Fruit fly (Drosophila melanogaster) whole organism, embryonic: ENCODE data around the gene Sb.

Experiments used
- Ada2b ChIP-seq: fragments of 200-800 bp; sonication (Bioruptor generic); IDR thresholded peaks from 2 replicates; pipeline ENCODE4 v1.3.6; 2022; ENCODE audit warnings: missing biosample characterization, missing genetic modification characterization
- Asciz ChIP-seq: fragments of 200-800 bp; sonication (Bioruptor generic); optimal IDR thresholded peaks from 2 replicates; lab custom pipeline; 2017; ENCODE audit warnings: missing biosample characterization, mild to moderate bottlenecking, missing genetic modification characterization, missing genetic modification reagents
- B-H1 ChIP-seq: fragments of 200-800 bp; sonication (Bioruptor generic); IDR thresholded peaks from 3 replicates; pipeline ENCODE4 v1.3.6; 2022; ENCODE audit warnings: missing biosample characterization, missing genetic modification characterization
- CG10147 ChIP-seq: fragments of 200-800 bp; sonication (Bioruptor generic); optimal IDR thresholded peaks from 2 replicates; lab custom pipeline; 2019; ENCODE audit warnings: missing biosample characterization, mild to moderate bottlenecking, missing genetic modification characterization, moderate library complexity
- CG1024 ChIP-seq: fragments of 200-800 bp; sonication (Bioruptor generic); IDR thresholded peaks from 2 replicates; pipeline ENCODE4 v1.3.6; 2022; ENCODE audit warnings: missing biosample characterization, missing genetic modification characterization
- CG10543 ChIP-seq: fragments of 200-800 bp; sonication (Bioruptor generic); optimal IDR thresholded peaks from 3 replicates; lab custom pipeline; 2017; ENCODE audit warnings: missing biosample characterization, mild to moderate bottlenecking, missing genetic modification characterization, moderate library complexity
- CG11504 ChIP-seq: fragments of 200-800 bp; sonication (Bioruptor generic); optimal IDR thresholded peaks from 3 replicates; lab custom pipeline; 2019; ENCODE audit warnings: missing biosample characterization, mild to moderate bottlenecking, missing genetic modification characterization, moderate library complexity
- CG11696 ChIP-seq: fragments of 200-800 bp; sonication (Bioruptor generic); IDR thresholded peaks from 2 replicates; pipeline ENCODE4 v1.3.6; 2022; ENCODE audit warnings: missing biosample characterization, missing genetic modification characterization
- CG12155 ChIP-seq: fragments of 200-800 bp; sonication (Bioruptor generic); optimal IDR thresholded peaks from 3 replicates; lab custom pipeline; 2016; ENCODE audit warnings: missing biosample characterization, missing genetic modification characterization
- CG12744 ChIP-seq: fragments of 200-800 bp; sonication (Bioruptor generic); optimal IDR thresholded peaks from 2 replicates; lab custom pipeline; 2016; ENCODE audit warnings: missing biosample characterization, missing genetic modification characterization
- CG17328 ChIP-seq: fragments of 200-800 bp; sonication (Bioruptor generic); IDR thresholded peaks from 2 replicates; pipeline ENCODE4 v1.3.6; 2022; ENCODE audit warnings: missing biosample characterization, missing genetic modification characterization
- CG17829 ChIP-seq: fragments of 200-800 bp; optimal IDR thresholded peaks from 2 replicates; lab custom pipeline; 2019; ENCODE audit warnings: missing biosample characterization, mild to moderate bottlenecking, missing genetic modification characterization, moderate library complexity
- CG18599 ChIP-seq: fragments of 200-800 bp; sonication (Bioruptor generic); optimal IDR thresholded peaks from 3 replicates; lab custom pipeline; 2017; ENCODE audit warnings: missing biosample characterization, missing genetic modification characterization, mild to moderate bottlenecking, moderate library complexity, missing genetic modification reagents
- CG2678 ChIP-seq: fragments of 200-800 bp; sonication (Bioruptor generic); optimal IDR thresholded peaks from 3 replicates; lab custom pipeline; 2019; ENCODE audit warnings: missing biosample characterization, mild to moderate bottlenecking, missing genetic modification characterization, moderate library complexity
- CG3065 ChIP-seq: fragments of 200-800 bp; sonication (Bioruptor generic); optimal IDR thresholded peaks from 2 replicates; lab custom pipeline; 2016; ENCODE audit warnings: missing biosample characterization, missing genetic modification characterization
- CG34224 ChIP-seq: fragments of 200-800 bp; sonication (Bioruptor generic); IDR thresholded peaks from 3 replicates; pipeline ENCODE4 v1.3.6; 2022; ENCODE audit warnings: missing biosample characterization, missing genetic modification characterization; ENCODE audit not compliant: partially characterized antibody
- CG6254 ChIP-seq: fragments of 200-800 bp; sonication (Bioruptor generic); optimal IDR thresholded peaks from 3 replicates; lab custom pipeline; 2017; ENCODE audit warnings: mild to moderate bottlenecking, missing biosample characterization, missing genetic modification reagents, missing genetic modification characterization
- CG6654 ChIP-seq: fragments of 200-800 bp; sonication (Bioruptor generic); optimal IDR thresholded peaks from 2 replicates; lab custom pipeline; 2017; ENCODE audit warnings: missing biosample characterization, mild to moderate bottlenecking, missing genetic modification characterization
- CG6813 ChIP-seq: fragments of 200-800 bp; sonication (Bioruptor generic); optimal IDR thresholded peaks from 2 replicates; lab custom pipeline; 2017; ENCODE audit warnings: missing biosample characterization, missing genetic modification characterization, mild to moderate bottlenecking, moderate library complexity, missing genetic modification reagents
- CG7928 ChIP-seq: fragments of 200-800 bp; sonication (Bioruptor generic); optimal IDR thresholded peaks from 2 replicates; lab custom pipeline; 2017; ENCODE audit warnings: missing biosample characterization, mild to moderate bottlenecking, missing genetic modification characterization
- Dbx ChIP-seq: fragments of 200-800 bp; sonication (Bioruptor generic); IDR thresholded peaks from 3 replicates; pipeline ENCODE4 v1.3.6; 2022; ENCODE audit warnings: missing biosample characterization, missing genetic modification characterization
- Doc3 ChIP-seq: fragments of 200-800 bp; sonication (Bioruptor generic); IDR thresholded peaks from 3 replicates; pipeline ENCODE4 v1.3.6; 2022; ENCODE audit warnings: missing biosample characterization, missing genetic modification characterization; ENCODE audit not compliant: partially characterized antibody
- ERR ChIP-seq: fragments of 200-800 bp; sonication (Bioruptor generic); optimal IDR thresholded peaks from 2 replicates; lab custom pipeline; 2016; ENCODE audit warnings: missing biosample characterization, missing genetic modification characterization
- Eip74EF ChIP-seq, 2 experiments: fragments of 200-800 bp in 1 of 2; fragments of >200 bp in 1 of 2; sonication (Bioruptor generic) in 1 of 2; optimal IDR thresholded peaks; 2 replicates each; lab custom pipeline; 2017 to 2019; ENCODE audit warnings: missing biosample characterization in 2 of 2, missing genetic modification characterization in 2 of 2, mild to moderate bottlenecking in 1 of 2, moderate library complexity in 1 of 2
- Ets97D ChIP-seq: fragments of 200-800 bp; sonication (Bioruptor generic); optimal IDR thresholded peaks from 3 replicates; lab custom pipeline; 2016; ENCODE audit warnings: missing biosample characterization, missing genetic modification characterization
- GATAe ChIP-seq: fragments of 200-800 bp; sonication (Bioruptor generic); conservative IDR thresholded peaks from 2 replicates; pipeline ENCODE4 v1.3.6; 2022; ENCODE audit warnings: missing biosample characterization, missing genetic modification characterization
- HmgZ ChIP-seq: fragments of 200-800 bp; sonication (Bioruptor generic); optimal IDR thresholded peaks from 2 replicates; lab custom pipeline; 2018; ENCODE audit warnings: missing biosample characterization, mild to moderate bottlenecking, missing genetic modification characterization
- Max ChIP-seq: fragments of 200-800 bp; sonication (Bioruptor generic); optimal IDR thresholded peaks from 2 replicates; lab custom pipeline; 2016; ENCODE audit warnings: missing biosample characterization, mild to moderate bottlenecking, missing genetic modification characterization
- Rx ChIP-seq: fragments of 200-800 bp; sonication (Bioruptor generic); IDR thresholded peaks from 2 replicates; pipeline ENCODE4 v1.3.6; 2022; ENCODE audit warnings: missing biosample characterization, missing genetic modification characterization
- amos ChIP-seq: fragments of 200-800 bp; sonication (Bioruptor generic); IDR thresholded peaks from 2 replicates; pipeline ENCODE4 v1.3.6; 2022; ENCODE audit warnings: missing biosample characterization, missing genetic modification characterization; ENCODE audit not compliant: partially characterized antibody
- az2 ChIP-seq: fragments of 200-800 bp; sonication (Bioruptor generic); optimal IDR thresholded peaks from 3 replicates; lab custom pipeline; 2016; ENCODE audit warnings: missing biosample characterization, missing genetic modification characterization
- bowl ChIP-seq: fragments of 200-800 bp; sonication (Bioruptor generic); IDR thresholded peaks from 2 replicates; pipeline ENCODE4 v1.3.6; 2022; ENCODE audit warnings: missing biosample characterization, missing genetic modification characterization
- bsh ChIP-seq, 2 experiments: fragments of 200-800 bp; sonication (Bioruptor generic); optimal IDR thresholded peaks; 2 replicates each; lab custom pipeline; 2017 to 2018; ENCODE audit warnings: mild to moderate bottlenecking in 2 of 2, missing biosample characterization in 2 of 2, missing genetic modification characterization in 2 of 2, moderate library complexity in 1 of 2
- fu2 ChIP-seq: fragments of 200-800 bp; sonication (Bioruptor generic); optimal IDR thresholded peaks from 2 replicates; lab custom pipeline; 2016; ENCODE audit warnings: missing biosample characterization, missing genetic modification characterization
- grau ChIP-seq: fragments of 200-800 bp; optimal IDR thresholded peaks from 3 replicates; lab custom pipeline; 2019; ENCODE audit warnings: missing biosample characterization, mild to moderate bottlenecking, missing genetic modification characterization, moderate library complexity
- h ChIP-seq: fragments of >200 bp; optimal IDR thresholded peaks from 2 replicates; lab custom pipeline; 2017
- klu ChIP-seq: fragments of 200-800 bp; sonication (Bioruptor generic); IDR thresholded peaks from 2 replicates; pipeline ENCODE4 v1.3.6; 2022; ENCODE audit warnings: missing biosample characterization, missing genetic modification characterization
- knrl ChIP-seq: fragments of 200-800 bp; sonication (Bioruptor generic); IDR thresholded peaks from 3 replicates; pipeline ENCODE4 v1.3.6; 2022; ENCODE audit warnings: missing biosample characterization, missing genetic modification characterization; ENCODE audit not compliant: partially characterized antibody
- pzg ChIP-seq: fragments of 200-800 bp; sonication (Bioruptor generic); optimal IDR thresholded peaks from 3 replicates; lab custom pipeline; 2018; ENCODE audit warnings: missing biosample characterization, mild to moderate bottlenecking, missing genetic modification characterization, moderate library complexity
- scrt ChIP-seq: fragments of 200-800 bp; sonication (Bioruptor generic); optimal IDR thresholded peaks from 2 replicates; lab custom pipeline; 2018; ENCODE audit warnings: missing biosample characterization, mild to moderate bottlenecking, missing genetic modification characterization, moderate library complexity
- stwl ChIP-seq: fragments of 200-800 bp; sonication (Bioruptor generic); optimal IDR thresholded peaks from 3 replicates; lab custom pipeline; 2018; ENCODE audit warnings: missing biosample characterization, mild to moderate bottlenecking, missing genetic modification characterization, moderate library complexity
- wor ChIP-seq: fragments of 200-800 bp; sonication (Bioruptor generic); IDR thresholded peaks from 2 replicates; pipeline ENCODE4 v1.3.6; 2022; ENCODE audit warnings: missing biosample characterization, missing genetic modification characterization

The Sb gene

dm6 chr3R:16071689-16072580 is 44.0 kb upstream of the Sb start (continued):
- no peak for TF ChIP-seq klu (GFP tag; lab: Robert Waterston, UW)
- TF ChIP-seq Doc3: no peak
- TF ChIP-seq CG6654 (GFP tag; lab: Kevin White, UChicago): no peak
- no peak for TF ChIP-seq h (lab: Kevin White, UChicago)
- TF ChIP-seq CG17328 (GFP tag; lab: Robert Waterston, UW): peak; percentile 91
- TF ChIP-seq CG6813 (GFP tag; lab: Kevin White, UChicago): peak; percentile 27
- peak; percentile 55 for TF ChIP-seq CG12155 (GFP tag; lab: Kevin White, UChicago)
- TF ChIP-seq HmgZ (tag; lab: Kevin White, UChicago): no peak
- TF ChIP-seq Ets97D (GFP tag; lab: Kevin White, UChicago): no peak
- peak; percentile 22 for TF ChIP-seq CG10543 (GFP tag; lab: Kevin White, UChicago)
- TF ChIP-seq bsh (GFP tag; optimal IDR thresholded peaks at IDR 0.05; lab: Kevin White, UChicago): peak; percentile 52 to 85
- no peak for TF ChIP-seq Eip74EF (GFP tag; optimal IDR thresholded peaks at IDR 0.05; lab: Kevin White, UChicago)
- no peak for TF ChIP-seq Asciz (GFP tag; lab: Kevin White, UChicago)
- peak; percentile 54 for TF ChIP-seq CG12744 (GFP tag; lab: Kevin White, UChicago)
- peak; percentile 63 for TF ChIP-seq CG6254 (GFP tag; lab: Kevin White, UChicago)
- no peak for TF ChIP-seq amos
- TF ChIP-seq CG34224 (GFP tag; lab: Robert Waterston, UW): no peak
- no peak for TF ChIP-seq CG7928 (GFP tag; lab: Kevin White, UChicago)
- TF ChIP-seq CG2678 (tag; lab: Kevin White, UChicago): no peak
- no peak for TF ChIP-seq pzg
- TF ChIP-seq fu2 (GFP tag; lab: Kevin White, UChicago): no peak
- no peak for TF ChIP-seq Dbx (GFP tag; lab: Robert Waterston, UW)
- peak; percentile 68 for TF ChIP-seq Max (GFP tag; lab: Kevin White, UChicago)
- TF ChIP-seq B-H1 (GFP tag; lab: Robert Waterston, UW): peak; percentile 55; the same call in 2 of the 3 replicates
- TF ChIP-seq ERR (GFP tag; lab: Kevin White, UChicago): no peak
- no peak for TF ChIP-seq CG10147
- peak; percentile 68 for TF ChIP-seq CG1024 (GFP tag; lab: Robert Waterston, UW)
- peak; percentile 60; the same call in 1 of the 2 replicates for TF ChIP-seq wor (GFP tag; lab: Robert Waterston, UW)
- peak; percentile 60 for TF ChIP-seq Ada2b (GFP tag; lab: Robert Waterston, UW)
- TF ChIP-seq GATAe (GFP tag; lab: Robert Waterston, UW): 0 out of 2 replicates have a peak, but pooled peaks have one; percentile 21
- peak; percentile 6 for TF ChIP-seq stwl (tag; lab: Kevin White, UChicago)
- TF ChIP-seq CG17829 (tag; lab: Kevin White, UChicago): peak; percentile 90
- no peak for TF ChIP-seq CG18599
- TF ChIP-seq knrl: no peak

- peak; percentile 34 for TF ChIP-seq CG3065 (GFP tag; lab: Kevin White, UChicago)
- TF ChIP-seq CG11696 (GFP tag; lab: Robert Waterston, UW): 0 out of 2 replicates have a peak, but pooled peaks have one; percentile 3
- 0 out of 2 replicates have a peak, but pooled peaks have one; percentile 18 for TF ChIP-seq bowl (GFP tag; lab: Robert Waterston, UW)
- TF ChIP-seq scrt: no peak
- TF ChIP-seq CG11504 (tag; lab: Kevin White, UChicago): peak; percentile 98
- TF ChIP-seq az2 (GFP tag; lab: Kevin White, UChicago): peak; percentile 24
- TF ChIP-seq Rx: no peak
- TF ChIP-seq grau (tag; lab: Kevin White, UChicago): no peak
These were observed 43.4 kb upstream of the Sb start for dm6 chr3R:16072581-16072908.
